Worm (Caenorhabditis elegans): ENCODE measurements around the gene ZC132.9.

DNA sequence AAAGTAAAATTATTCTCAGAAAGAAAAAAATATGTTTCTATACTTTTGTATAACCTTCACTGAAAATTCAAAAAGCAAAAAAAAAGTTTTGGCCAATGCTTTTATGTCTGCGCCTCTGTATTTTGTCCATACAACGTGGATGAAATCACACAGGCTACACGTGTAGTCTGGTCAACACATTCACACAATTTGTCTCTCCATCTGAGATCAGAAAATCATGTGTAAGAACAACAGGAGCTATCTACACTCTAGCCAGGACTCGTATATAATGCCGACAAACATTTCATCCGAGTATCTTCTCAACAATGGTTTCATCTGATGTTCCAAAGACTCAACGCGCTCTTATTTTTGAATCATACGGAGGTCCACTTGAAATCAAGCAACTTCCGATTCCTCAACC lies 7.1 kb upstream of the ZC132.9 start, which contains the start of gene D2063.1:
- TF ChIP-seq Y22D7AL.16 (tag; optimal IDR thresholded peaks at IDR 0.05), result no peak
- TF ChIP-seq ceh-14 (tag; optimal IDR thresholded peaks at IDR 0.05), result no peak
- TF ChIP-seq unc-86 (tag; optimal IDR thresholded peaks at IDR 0.05), result no peak
- TF ChIP-seq F13H6.1 (tag; optimal IDR thresholded peaks at IDR 0.05), result no peak
- no peak for TF ChIP-seq ceh-48 (tag; optimal IDR thresholded peaks at IDR 0.05)
- TF ChIP-seq dve-1 (tag; optimal IDR thresholded peaks at IDR 0.05), result no peak

Data from whole organism, late embryonic.